Worm (Caenorhabditis elegans): ENCODE results near the gene lin-32.

ce11 chrX:2190740-2191139 lies 39.2 kb downstream of the lin-32 start:
- TF ChIP-seq ama-1 (optimal IDR thresholded peaks at IDR 0.05) (no peak), ceh-20 (GFP tag; IDR thresholded peaks at IDR 0.05) (no peak), pha-4 (GFP tag; IDR thresholded peaks at IDR 0.05) (no peak), pha-4 (tag; optimal IDR thresholded peaks at IDR 0.05) (no peak), php-3 (GFP tag; IDR thresholded peaks at IDR 0.05) (no peak), lir-3 (tag; optimal IDR thresholded peaks at IDR 0.05) (no peak), ztf-7 (tag; optimal IDR thresholded peaks at IDR 0.05) (no peak), zag-1 (tag; optimal IDR thresholded peaks at IDR 0.05) (no peak), egl-27 (tag; optimal IDR thresholded peaks at IDR 0.05) (no peak), dmd-9 (GFP tag; IDR thresholded peaks at IDR 0.05) (no peak), ceh-82 (tag; optimal IDR thresholded peaks at IDR 0.05) (no peak), unc-62 (GFP tag; optimal IDR thresholded peaks at IDR 0.05 in 1 of 2) (no peak), unc-62 (tag; optimal IDR thresholded peaks at IDR 0.05) (no peak), ceh-44 (GFP tag; IDR thresholded peaks at IDR 0.05) (no peak)
